Worm (Caenorhabditis elegans) whole organism, late embryonic: ENCODE results near the gene sid-3.

Experiments
- C08G9.2 ChIP-seq: sonication (generic microtip); optimal IDR thresholded peaks from 2 replicates; lab custom pipeline; 2016; ENCODE audit warnings: mild to moderate bottlenecking, missing genetic modification characterization, moderate library complexity, missing compliant biosample characterization
- F13H6.1 ChIP-seq: sonication (generic microtip); optimal IDR thresholded peaks from 2 replicates; lab custom pipeline; 2016; ENCODE audit warnings: missing genetic modification characterization, missing compliant biosample characterization
- ceh-18 ChIP-seq: sonication (generic microtip); optimal IDR thresholded peaks from 2 replicates; lab custom pipeline; 2016; ENCODE audit warnings: missing genetic modification characterization, missing compliant biosample characterization
- ceh-30 ChIP-seq: fragments of 150-350 bp; optimal IDR thresholded peaks from 2 replicates; lab custom pipeline; 2014; ENCODE audit warnings: missing biosample characterization, missing genetic modification characterization
- ceh-31 ChIP-seq: sonication (generic microtip); optimal IDR thresholded peaks from 2 replicates; lab custom pipeline; 2016; ENCODE audit warnings: missing genetic modification characterization, missing compliant biosample characterization
- dmd-4 ChIP-seq: sonication (generic microtip); optimal IDR thresholded peaks from 2 replicates; lab custom pipeline; 2016; ENCODE audit warnings: borderline replicate concordance, missing genetic modification characterization, missing compliant biosample characterization
- elt-2 ChIP-seq: sonication (generic microtip); optimal IDR thresholded peaks from 2 replicates; lab custom pipeline; 2016; ENCODE audit warnings: missing genetic modification reagents, missing genetic modification characterization, missing compliant biosample characterization
- ets-4 ChIP-seq: sonication (generic microtip); optimal IDR thresholded peaks from 2 replicates; lab custom pipeline; 2016; ENCODE audit warnings: missing genetic modification characterization, missing compliant biosample characterization
- fkh-10 ChIP-seq: fragments of 150-350 bp; optimal IDR thresholded peaks from 2 replicates; lab custom pipeline; 2014; ENCODE audit warnings: missing biosample characterization, missing genetic modification reagents, missing genetic modification characterization
- hlh-8 ChIP-seq: sonication (generic microtip); optimal IDR thresholded peaks from 2 replicates; lab custom pipeline; 2016; ENCODE audit warnings: missing genotype, missing genetic modification characterization, missing compliant biosample characterization
- lin-11 ChIP-seq: fragments of 200-800 bp; sonication (Bioruptor generic); optimal IDR thresholded peaks from 2 replicates; lab custom pipeline; 2018; ENCODE audit warnings: mild to moderate bottlenecking, missing genetic modification characterization, missing compliant biosample characterization
- nfya-1 ChIP-seq: sonication (generic microtip); optimal IDR thresholded peaks from 2 replicates; lab custom pipeline; 2017; ENCODE audit warnings: missing genetic modification characterization, mild to moderate bottlenecking, missing compliant biosample characterization, antibody characterized with exemption, moderate library complexity
- nhr-11 ChIP-seq: fragments of 150-350 bp; optimal IDR thresholded peaks from 2 replicates; lab custom pipeline; 2014; ENCODE audit warnings: missing biosample characterization, missing genetic modification characterization
- pqm-1 ChIP-seq: sonication (generic microtip); optimal IDR thresholded peaks from 2 replicates; lab custom pipeline; 2016; ENCODE audit warnings: missing genetic modification characterization, missing compliant biosample characterization
- ref-2 ChIP-seq: sonication (generic microtip); optimal IDR thresholded peaks from 2 replicates; lab custom pipeline; 2016; ENCODE audit warnings: missing genetic modification characterization, missing compliant biosample characterization
- rnt-1 ChIP-seq: sonication (generic microtip); optimal IDR thresholded peaks from 2 replicates; lab custom pipeline; 2016; ENCODE audit warnings: missing genetic modification characterization, missing compliant biosample characterization
- sdc-2 ChIP-seq: sonication (generic microtip); optimal IDR thresholded peaks from 2 replicates; lab custom pipeline; 2016; ENCODE audit warnings: missing genotype, missing genetic modification characterization, missing compliant biosample characterization
- syd-9 ChIP-seq: sonication (generic microtip); optimal IDR thresholded peaks from 2 replicates; lab custom pipeline; 2016; ENCODE audit warnings: mild to moderate bottlenecking, missing genetic modification characterization, moderate library complexity, missing compliant biosample characterization
- tbx-2 ChIP-seq: sonication (generic microtip); optimal IDR thresholded peaks from 2 replicates; lab custom pipeline; 2016; ENCODE audit warnings: missing genetic modification characterization, missing compliant biosample characterization
- tbx-7 ChIP-seq: sonication (generic microtip); optimal IDR thresholded peaks from 2 replicates; lab custom pipeline; 2016; ENCODE audit warnings: missing genotype, missing genetic modification characterization, missing compliant biosample characterization
- unc-3 ChIP-seq, 2 experiments: fragments of 200-800 bp in 1 of 2; sonication (Bioruptor generic) in 1 of 2; sonication (generic microtip) in 1 of 2; conservative IDR thresholded peaks in 1 of 2; optimal IDR thresholded peaks in 1 of 2; 2 replicates each; pipeline versions ENCODE4 v1.3.6 to Lab custom; 2016 to 2022; ENCODE audit warnings: missing compliant biosample characterization in 2 of 2, missing genetic modification characterization in 2 of 2, missing genetic modification reagents in 1 of 2
- unc-42 ChIP-seq: sonication (generic microtip); optimal IDR thresholded peaks from 2 replicates; lab custom pipeline; 2016; ENCODE audit warnings: missing genotype, missing genetic modification characterization, missing compliant biosample characterization
- zip-5 ChIP-seq: sonication (generic microtip); optimal IDR thresholded peaks from 2 replicates; lab custom pipeline; 2016; ENCODE audit warnings: missing genetic modification characterization, missing compliant biosample characterization
- ztf-16 ChIP-seq: sonication (generic microtip); optimal IDR thresholded peaks from 2 replicates; lab custom pipeline; 2017; ENCODE audit warnings: missing genetic modification characterization, missing compliant biosample characterization

Gene sid-3

DNA sequence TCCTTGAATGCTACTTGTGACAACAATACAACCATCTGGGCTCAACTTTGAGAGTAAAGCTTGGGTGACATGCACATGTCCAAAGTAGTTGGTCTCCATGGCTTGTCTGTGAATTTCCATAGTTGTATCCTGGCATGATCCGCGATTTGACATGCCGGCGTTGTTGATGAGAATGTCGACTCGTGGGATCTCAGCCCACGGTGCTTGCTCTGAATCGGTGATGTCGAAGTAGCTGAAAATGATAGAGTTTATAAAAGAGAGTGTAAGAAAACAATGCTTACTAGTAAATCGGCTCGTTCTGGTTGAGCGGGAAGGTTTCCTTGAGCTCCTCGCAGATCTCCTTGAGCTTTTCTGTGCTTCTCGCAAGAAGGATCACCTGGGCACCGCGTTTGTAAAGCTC, 48.8 kb downstream of the sid-3 start:
- TF ChIP-seq dmd-4 (tag; lab: Kevin White, UChicago) (no peak), tbx-2 (no peak), nhr-11 (tag; lab: Kevin White, UChicago) (no peak), zip-5 (tag; lab: Kevin White, UChicago) (no peak), nfya-1 (tag; lab: Kevin White, UChicago) (no peak), ets-4 (no peak), F13H6.1 (tag; lab: Kevin White, UChicago) (no peak), ref-2 (tag; lab: Kevin White, UChicago) (no peak), ztf-16 (tag; lab: Kevin White, UChicago) (no peak), ceh-31 (tag; lab: Kevin White, UChicago) (no peak), sdc-2 (tag; lab: Kevin White, UChicago) (no peak), tbx-7 (tag; lab: Kevin White, UChicago) (no peak), syd-9 (no peak), elt-2 (tag; lab: Kevin White, UChicago) (no peak), lin-11 (tag; lab: Kevin White, UChicago) (no peak), unc-42 (no peak), hlh-8 (no peak), unc-3 (GFP tag; conservative IDR thresholded peaks at IDR 0.05; lab: Robert Waterston, UW) (no peak), unc-3 (tag; optimal IDR thresholded peaks at IDR 0.05; lab: Kevin White, UChicago) (no peak), rnt-1 (no peak), C08G9.2 (no peak)

DNA sequence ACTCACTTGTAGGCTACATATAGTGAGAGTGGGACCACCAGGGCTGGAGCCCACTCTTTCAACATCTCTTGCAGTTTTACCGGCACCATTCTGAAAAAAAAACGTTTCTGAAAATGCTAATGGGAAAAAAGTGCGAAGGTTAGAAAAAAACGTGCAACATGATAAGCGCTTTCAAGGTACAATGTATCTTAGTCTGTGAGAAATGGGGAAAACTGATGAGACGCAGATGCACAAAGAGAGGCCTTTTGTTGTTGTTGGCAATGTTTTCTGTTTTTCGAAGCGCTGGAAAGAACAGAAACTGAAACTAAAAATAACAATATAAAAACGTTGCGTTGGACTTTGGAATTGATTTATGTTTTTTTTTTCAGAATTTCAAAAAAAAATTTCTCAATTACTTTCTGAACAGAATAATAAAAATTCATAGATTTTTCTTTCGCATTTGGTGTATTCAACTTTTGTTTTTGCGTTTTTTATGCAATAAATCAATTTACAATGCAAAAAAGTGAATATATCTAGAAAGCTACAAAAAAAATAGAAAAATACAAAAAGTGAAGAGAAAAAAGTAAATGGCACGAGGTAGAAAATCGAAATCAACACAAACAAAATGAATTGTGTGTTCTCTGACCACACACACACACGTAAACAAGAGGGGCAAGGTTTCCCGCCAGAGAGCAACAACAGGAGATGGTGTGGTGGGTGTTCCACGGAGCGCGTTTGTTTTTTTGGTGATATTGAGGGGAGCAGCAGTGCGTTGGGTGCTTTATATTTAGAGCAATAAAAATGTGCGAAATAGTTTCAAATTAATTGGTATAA, 49.8 kb downstream of the sid-3 start, which contains the start of gene dhs-30:
Gene dhs-30, minus strand, starts transcription at position 90 of the 813 bp plus-strand sequence.
- no peak for TF ChIP-seq fkh-10 (GFP tag; lab: Kevin White, UChicago)

DNA sequence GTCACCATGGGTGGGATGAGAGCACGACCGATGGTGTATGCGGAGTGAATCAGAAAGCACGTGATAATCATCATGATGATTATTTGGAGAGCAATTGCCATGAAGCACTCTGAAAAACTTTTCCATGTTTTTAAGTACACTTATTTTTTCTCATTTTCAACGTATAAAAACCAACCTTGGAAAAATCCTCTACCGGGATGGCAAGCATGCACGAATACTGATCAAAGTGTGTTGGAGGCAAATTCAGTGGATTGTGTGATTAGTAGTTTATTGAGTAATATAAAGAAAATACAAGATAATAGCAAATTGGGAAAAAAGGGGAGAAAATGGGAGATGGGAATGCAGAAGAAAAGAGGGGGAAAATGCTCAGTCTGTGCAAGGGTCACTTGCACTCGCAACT, 51.3 kb downstream of the sid-3 start, which contains the start of gene T25G12.11:
Gene T25G12.11, minus strand, starts transcription at position 101 of the 400 bp plus-strand sequence.
- TF ChIP-seq ceh-18 (no peak), ref-2 (tag; lab: Kevin White, UChicago) (no peak), ceh-30 (tag; lab: Kevin White, UChicago) (no peak), pqm-1 (no peak), tbx-7 (tag; lab: Kevin White, UChicago) (no peak)
